Worm (Caenorhabditis elegans): ENCODE results near the gene gskl-1.

gskl-1 gene

ce11 chrII:10925804-10926570, 21.4 kb upstream of the gskl-1 start, which contains the start of gene metr-1 (continued):
- TF ChIP-seq nhr-47 (tag; optimal IDR thresholded peaks at IDR 0.05) (peak; percentile 60), nhr-237 (tag; optimal IDR thresholded peaks at IDR 0.05) (no peak), sup-37 (GFP tag; optimal IDR thresholded peaks at IDR 0.05) (no peak), nhr-71 (tag; optimal IDR thresholded peaks at IDR 0.05) (peak; percentile 44), elt-3 (tag; optimal IDR thresholded peaks at IDR 0.05) (peak in 1 of 6 experiments; percentile 4)

- TF ChIP-seq ceh-8 (GFP tag; optimal IDR thresholded peaks at IDR 0.05), result no peak
- no peak for TF ChIP-seq sup-37 (GFP tag; optimal IDR thresholded peaks at IDR 0.05)
- no peak for TF ChIP-seq unc-62 (GFP tag; optimal IDR thresholded peaks at IDR 0.05)
- no peak for TF ChIP-seq egl-27 (tag; optimal IDR thresholded peaks at IDR 0.05)
- no peak for TF ChIP-seq nhr-90 (tag; optimal IDR thresholded peaks at IDR 0.05; ENCODE audit: poor library complexity)
- TF ChIP-seq lin-35 (GFP tag; optimal IDR thresholded peaks at IDR 0.05), result no peak
- TF ChIP-seq F16B12.6 (tag; optimal IDR thresholded peaks at IDR 0.05), result no peak
- no peak for TF ChIP-seq snu-23 (GFP tag; optimal IDR thresholded peaks at IDR 0.05)
- TF ChIP-seq ama-1 (optimal IDR thresholded peaks at IDR 0.05), result no peak
- no peak for TF ChIP-seq nhr-19 (GFP tag; conservative IDR thresholded peaks at IDR 0.05)
- no peak for TF ChIP-seq swsn-7 (tag; optimal IDR thresholded peaks at IDR 0.05)
- TF ChIP-seq aha-1 (tag; optimal IDR thresholded peaks at IDR 0.05), result no peak
- TF ChIP-seq fkh-10 (GFP tag; optimal IDR thresholded peaks at IDR 0.05), result no peak
- no peak for TF ChIP-seq lin-15B (tag; optimal IDR thresholded peaks at IDR 0.05)
Observed at ce11 chrII:10930678-10931650, 16.4 kb upstream of the gskl-1 start.

ce11 chrII:10932305-10932704, 15.1 kb upstream of the gskl-1 start:
- TF ChIP-seq fos-1 (tag; optimal IDR thresholded peaks at IDR 0.05), result no peak
- TF ChIP-seq ceh-90 (tag; optimal IDR thresholded peaks at IDR 0.05), result no peak
- no peak for TF ChIP-seq aly-2 (tag; optimal IDR thresholded peaks at IDR 0.05)
- TF ChIP-seq swsn-7 (tag; optimal IDR thresholded peaks at IDR 0.05), result no peak
- TF ChIP-seq C04F5.9 (tag; optimal IDR thresholded peaks at IDR 0.05), result no peak
- TF ChIP-seq zag-1 (tag; optimal IDR thresholded peaks at IDR 0.05), result no peak
- TF ChIP-seq sup-37 (GFP tag; optimal IDR thresholded peaks at IDR 0.05), result no peak
- no peak for TF ChIP-seq alr-1 (tag; optimal IDR thresholded peaks at IDR 0.05; ENCODE audit: borderline replicate concordance)

ce11 chrII:10933948-10934722, 13.2 kb upstream of the gskl-1 start:
- TF ChIP-seq efl-1 (optimal IDR thresholded peaks at IDR 0.05), result no peak
- TF ChIP-seq efl-1 (GFP tag; optimal IDR thresholded peaks at IDR 0.05 in 1 of 2), result peak in 1 of 2 experiments; percentile 9
- TF ChIP-seq ceh-88 (GFP tag; IDR thresholded peaks at IDR 0.05), result no peak

- TF ChIP-seq elt-3 (tag; optimal IDR thresholded peaks at IDR 0.05), result no peak
- peak; percentile 8 for TF ChIP-seq hlh-17 (GFP tag; optimal IDR thresholded peaks at IDR 0.05; ENCODE audit: borderline replicate concordance)
Observed at ce11 chrII:10934786-10935185, 12.6 kb upstream of the gskl-1 start, which contains the start of gene R03D7.2. TSS of gene R03D7.2 (minus strand) at chrII:10935184.
